Worm (Caenorhabditis elegans) whole organism, L4/young adult: ENCODE data around the gene Y50D7A.10.

ENCODE experiments used
- W03F9.2 ChIP-seq: fragments of 150-350 bp; optimal IDR thresholded peaks from 2 replicates; lab custom pipeline; 2014; ENCODE audit warnings: missing biosample characterization, missing genetic modification characterization
- dao-5 ChIP-seq: sonication (generic microtip); optimal IDR thresholded peaks from 2 replicates; lab custom pipeline; 2016; ENCODE audit warnings: missing genotype, missing genetic modification characterization, moderate library complexity, missing compliant biosample characterization
- him-1 ChIP-seq: sonication (generic microtip); optimal IDR thresholded peaks from 2 replicates; lab custom pipeline; 2016; ENCODE audit warnings: missing genotype, missing genetic modification reagents, missing genetic modification characterization, missing compliant biosample characterization

- TF ChIP-seq dao-5 (tag; lab: Kevin White, UChicago) = no peak
- no peak for TF ChIP-seq him-1 (tag; lab: Kevin White, UChicago)
- TF ChIP-seq W03F9.2 (tag; lab: Kevin White, UChicago) = no peak
These were observed 50.4 kb downstream of the Y50D7A.10 start, which contains the start of gene pll-1 for ce11 chrIII:365649-366048.
